Fruit fly (Drosophila melanogaster) whole organism, embryonic: Measurements from ENCODE around the gene CG43085.

Experiments
- B-H1 ChIP-seq: fragments of 200-800 bp; sonication (Bioruptor generic); IDR thresholded peaks from 3 replicates; pipeline ENCODE4 v1.3.6; 2022; ENCODE audit warnings: missing biosample characterization, missing genetic modification characterization
- CG10209 ChIP-seq: fragments of 200-800 bp; sonication (Bioruptor generic); optimal IDR thresholded peaks from 3 replicates; lab custom pipeline; 2017; ENCODE audit warnings: missing biosample characterization, mild to moderate bottlenecking, missing genetic modification characterization, missing genetic modification reagents
- CG11504 ChIP-seq: fragments of 200-800 bp; sonication (Bioruptor generic); optimal IDR thresholded peaks from 3 replicates; lab custom pipeline; 2019; ENCODE audit warnings: missing biosample characterization, mild to moderate bottlenecking, missing genetic modification characterization, moderate library complexity
- CG11695 ChIP-seq: fragments of 200-800 bp; sonication (Bioruptor generic); IDR thresholded peaks from 3 replicates; pipeline ENCODE4 v1.3.6; 2022; ENCODE audit warnings: missing biosample characterization, missing genetic modification characterization
- CG12744 ChIP-seq: fragments of 200-800 bp; sonication (Bioruptor generic); optimal IDR thresholded peaks from 2 replicates; lab custom pipeline; 2016; ENCODE audit warnings: missing biosample characterization, missing genetic modification characterization
- CG12769 ChIP-seq: fragments of 200-800 bp; sonication (Bioruptor generic); optimal IDR thresholded peaks from 2 replicates; lab custom pipeline; 2019; ENCODE audit warnings: missing biosample characterization, mild to moderate bottlenecking, missing genetic modification characterization, moderate library complexity
- CG13775 ChIP-seq: fragments of 200-800 bp; sonication (Bioruptor generic); optimal IDR thresholded peaks from 3 replicates; lab custom pipeline; 2017; ENCODE audit warnings: missing biosample characterization, mild to moderate bottlenecking, missing genetic modification characterization
- CG14050 ChIP-seq: fragments of 200-800 bp; sonication (Bioruptor generic); IDR thresholded peaks from 3 replicates; pipeline ENCODE4 v1.3.6; 2022; ENCODE audit warnings: missing biosample characterization, missing genetic modification characterization
- CG14710 ChIP-seq: fragments of 200-800 bp; sonication (Bioruptor generic); optimal IDR thresholded peaks from 3 replicates; lab custom pipeline; 2019; ENCODE audit warnings: missing biosample characterization, mild to moderate bottlenecking, missing genetic modification characterization, moderate library complexity
- CG14965 ChIP-seq: fragments of 200-800 bp; sonication (Bioruptor generic); optimal IDR thresholded peaks from 2 replicates; lab custom pipeline; 2016; ENCODE audit warnings: missing biosample characterization, missing genetic modification characterization, borderline replicate concordance
- CG17186 ChIP-seq: fragments of 200-800 bp; sonication (Bioruptor generic); optimal IDR thresholded peaks from 3 replicates; lab custom pipeline; 2017; ENCODE audit warnings: missing biosample characterization, missing genetic modification reagents, missing genetic modification characterization
- CG18599 ChIP-seq: fragments of 200-800 bp; sonication (Bioruptor generic); optimal IDR thresholded peaks from 3 replicates; lab custom pipeline; 2017; ENCODE audit warnings: missing biosample characterization, missing genetic modification characterization, mild to moderate bottlenecking, moderate library complexity, missing genetic modification reagents
- CG18764 ChIP-seq: fragments of 200-800 bp; sonication (Bioruptor generic); optimal IDR thresholded peaks from 3 replicates; lab custom pipeline; 2016; ENCODE audit warnings: missing biosample characterization, missing genetic modification characterization
- CG2129 ChIP-seq: fragments of 200-800 bp; sonication (Bioruptor generic); IDR thresholded peaks from 2 replicates; pipeline ENCODE4 v1.3.6; 2022; ENCODE audit warnings: missing biosample characterization, missing genetic modification characterization; ENCODE audit not compliant: partially characterized antibody
- CG31388 ChIP-seq: fragments of 200-800 bp; sonication (Bioruptor generic); optimal IDR thresholded peaks from 2 replicates; lab custom pipeline; 2016; ENCODE audit warnings: missing biosample characterization, missing genetic modification characterization
- CG32767 ChIP-seq: fragments of 200-800 bp; sonication (Bioruptor generic); IDR thresholded peaks from 2 replicates; pipeline ENCODE4 v1.3.6; 2022; ENCODE audit warnings: missing biosample characterization, missing genetic modification characterization
- CG3838 ChIP-seq: fragments of 200-800 bp; sonication (Bioruptor generic); optimal IDR thresholded peaks from 3 replicates; lab custom pipeline; 2016; ENCODE audit warnings: missing biosample characterization, missing genetic modification characterization
- CG5245 ChIP-seq: fragments of 200-800 bp; sonication (Bioruptor generic); optimal IDR thresholded peaks from 3 replicates; lab custom pipeline; 2016; ENCODE audit warnings: missing biosample characterization, missing genetic modification characterization
- CG7357 ChIP-seq: fragments of 200-800 bp; sonication (Bioruptor generic); IDR thresholded peaks from 3 replicates; pipeline ENCODE4 v1.3.6; 2022; ENCODE audit warnings: missing biosample characterization, missing genetic modification characterization
- CG8290 ChIP-seq, 3 experiments: fragments of 200-800 bp; sonication (Bioruptor generic); optimal IDR thresholded peaks; 2 replicates each; lab custom pipeline; 2016 to 2019; ENCODE audit warnings: missing biosample characterization in 3 of 3, missing genetic modification characterization in 3 of 3, mild to moderate bottlenecking in 2 of 3, moderate library complexity in 1 of 3
- CG8388 ChIP-seq: fragments of 200-800 bp; sonication (Bioruptor generic); optimal IDR thresholded peaks from 2 replicates; lab custom pipeline; 2019; ENCODE audit warnings: missing biosample characterization, mild to moderate bottlenecking, missing genetic modification characterization, moderate library complexity
- CG8478 ChIP-seq: fragments of >200 bp; optimal IDR thresholded peaks from 2 replicates; lab custom pipeline; 2018
- CG8765 ChIP-seq: fragments of 200-800 bp; sonication (Bioruptor generic); IDR thresholded peaks from 2 replicates; pipeline ENCODE4 v1.3.6; 2022; ENCODE audit warnings: missing biosample characterization, missing genetic modification characterization
- CG9437 ChIP-seq: fragments of 200-800 bp; sonication (Bioruptor generic); optimal IDR thresholded peaks from 2 replicates; lab custom pipeline; 2018; ENCODE audit warnings: missing biosample characterization, mild to moderate bottlenecking, missing genetic modification characterization
- Fer1 ChIP-seq: fragments of 200-800 bp; sonication (Bioruptor generic); optimal IDR thresholded peaks from 2 replicates; lab custom pipeline; 2017; ENCODE audit warnings: missing biosample characterization, mild to moderate bottlenecking, missing genetic modification characterization
- H15 ChIP-seq: fragments of 200-800 bp; sonication (Bioruptor generic); IDR thresholded peaks from 3 replicates; pipeline ENCODE4 v1.3.6; 2022; ENCODE audit warnings: missing biosample characterization, missing genetic modification characterization
- HHEX ChIP-seq: fragments of 200-800 bp; sonication (Bioruptor generic); optimal IDR thresholded peaks from 3 replicates; lab custom pipeline; 2017; ENCODE audit warnings: missing biosample characterization, mild to moderate bottlenecking, missing genetic modification characterization, missing genetic modification reagents
- Kr ChIP-seq: fragments of 200-800 bp; sonication (Bioruptor generic); optimal IDR thresholded peaks from 2 replicates; lab custom pipeline; 2017; ENCODE audit warnings: missing biosample characterization, mild to moderate bottlenecking, missing genetic modification characterization
- Med ChIP-seq: fragments of 200-800 bp; sonication (Bioruptor generic); peaks from one replicate; lab custom pipeline; 2016; ENCODE audit warnings: missing biosample characterization, missing genetic modification characterization, mild to moderate bottlenecking, inconsistent platforms, moderate library complexity
- NfI ChIP-seq: fragments of 200-800 bp; sonication (Bioruptor generic); optimal IDR thresholded peaks from 3 replicates; lab custom pipeline; 2018; ENCODE audit warnings: missing biosample characterization, mild to moderate bottlenecking, missing genetic modification characterization, moderate library complexity
- Sry-δ ChIP-seq: fragments of 200-800 bp; sonication (Bioruptor generic); optimal IDR thresholded peaks from 2 replicates; lab custom pipeline; 2016; ENCODE audit warnings: missing biosample characterization, missing genetic modification characterization
- Stat92E ChIP-seq, 3 experiments: fragments of >200 bp in 2 of 3; fragments of 200-800 bp in 1 of 3; sonication (Bioruptor generic) in 1 of 3; optimal IDR thresholded peaks; 2 replicates each; lab custom pipeline; 2017 to 2019; ENCODE audit warnings: missing biosample characterization in 3 of 3, missing genetic modification characterization in 3 of 3, mild to moderate bottlenecking in 1 of 3, moderate library complexity in 1 of 3
- Xbp1 ChIP-seq: fragments of 200-800 bp; sonication (Bioruptor generic); optimal IDR thresholded peaks from 3 replicates; lab custom pipeline; 2016; ENCODE audit warnings: missing biosample characterization, mild to moderate bottlenecking, missing genetic modification characterization
- ato ChIP-seq: fragments of 200-800 bp; sonication (Bioruptor generic); IDR thresholded peaks from 2 replicates; pipeline ENCODE4 v1.3.6; 2022; ENCODE audit warnings: missing biosample characterization, missing genetic modification characterization; ENCODE audit not compliant: partially characterized antibody
- br ChIP-seq: fragments of >200 bp; optimal IDR thresholded peaks from 2 replicates; lab custom pipeline; 2017
- grn ChIP-seq: fragments of 200-800 bp; sonication (Bioruptor generic); optimal IDR thresholded peaks from 3 replicates; lab custom pipeline; 2017; ENCODE audit warnings: missing biosample characterization, missing genetic modification characterization
- h ChIP-seq: fragments of >200 bp; optimal IDR thresholded peaks from 2 replicates; lab custom pipeline; 2017
- inv ChIP-seq: fragments of 200-800 bp; sonication (Bioruptor generic); IDR thresholded peaks from 2 replicates; pipeline ENCODE4 v1.3.6; 2022; ENCODE audit warnings: missing biosample characterization, missing genetic modification characterization; ENCODE audit not compliant: partially characterized antibody
- jumu ChIP-seq: fragments of 200-800 bp; sonication (Bioruptor generic); optimal IDR thresholded peaks from 3 replicates; lab custom pipeline; 2016; ENCODE audit warnings: missing biosample characterization, missing genetic modification characterization
- org-1 ChIP-seq: fragments of 200-800 bp; sonication (Bioruptor generic); optimal IDR thresholded peaks from 2 replicates; lab custom pipeline; 2017; ENCODE audit warnings: missing biosample characterization, missing genetic modification characterization
- pan ChIP-seq, 4 experiments: fragments of >200 bp in 3 of 4; fragments of 200-800 bp in 1 of 4; sonication (Bioruptor generic) in 1 of 4; optimal IDR thresholded peaks in 3 of 4; IDR thresholded peaks in 1 of 4; 2 replicates each; pipeline versions ENCODE4 v1.3.6 to Lab custom; 2017 to 2022; ENCODE audit warnings: missing biosample characterization in 2 of 4, missing genetic modification characterization in 2 of 4, mixed read lengths in 1 of 4
- phol ChIP-seq: fragments of 200-800 bp; sonication (Bioruptor generic); optimal IDR thresholded peaks from 3 replicates; lab custom pipeline; 2018; ENCODE audit warnings: missing biosample characterization, mild to moderate bottlenecking, missing genetic modification characterization, moderate library complexity
- rib ChIP-seq: fragments of 200-800 bp; sonication (Bioruptor generic); IDR thresholded peaks from 2 replicates; pipeline ENCODE4 v1.3.6; 2022; ENCODE audit warnings: missing biosample characterization, missing genetic modification characterization
- sd ChIP-seq: fragments of 200-800 bp; sonication (Bioruptor generic); optimal IDR thresholded peaks from 3 replicates; lab custom pipeline; 2018; ENCODE audit warnings: missing biosample characterization, mild to moderate bottlenecking, missing genetic modification characterization, moderate library complexity
- stc ChIP-seq: fragments of 200-800 bp; sonication (Bioruptor generic); IDR thresholded peaks from 2 replicates; pipeline ENCODE4 v1.3.6; 2022; ENCODE audit warnings: missing biosample characterization, missing genetic modification characterization
- tio ChIP-seq: fragments of 200-800 bp; sonication (Bioruptor generic); optimal IDR thresholded peaks from 2 replicates; lab custom pipeline; 2017; ENCODE audit warnings: missing biosample characterization, missing genetic modification characterization, inconsistent platforms
- vfl ChIP-seq: fragments of 200-800 bp; sonication (Bioruptor generic); optimal IDR thresholded peaks from 2 replicates; lab custom pipeline; 2016; ENCODE audit warnings: missing biosample characterization, missing genetic modification characterization
- vnd ChIP-seq: fragments of 200-800 bp; sonication (Bioruptor generic); IDR thresholded peaks from 3 replicates; pipeline ENCODE4 v1.3.6; 2022; ENCODE audit warnings: missing biosample characterization, missing genetic modification characterization; ENCODE audit not compliant: partially characterized antibody

CG43085 gene

DNA sequence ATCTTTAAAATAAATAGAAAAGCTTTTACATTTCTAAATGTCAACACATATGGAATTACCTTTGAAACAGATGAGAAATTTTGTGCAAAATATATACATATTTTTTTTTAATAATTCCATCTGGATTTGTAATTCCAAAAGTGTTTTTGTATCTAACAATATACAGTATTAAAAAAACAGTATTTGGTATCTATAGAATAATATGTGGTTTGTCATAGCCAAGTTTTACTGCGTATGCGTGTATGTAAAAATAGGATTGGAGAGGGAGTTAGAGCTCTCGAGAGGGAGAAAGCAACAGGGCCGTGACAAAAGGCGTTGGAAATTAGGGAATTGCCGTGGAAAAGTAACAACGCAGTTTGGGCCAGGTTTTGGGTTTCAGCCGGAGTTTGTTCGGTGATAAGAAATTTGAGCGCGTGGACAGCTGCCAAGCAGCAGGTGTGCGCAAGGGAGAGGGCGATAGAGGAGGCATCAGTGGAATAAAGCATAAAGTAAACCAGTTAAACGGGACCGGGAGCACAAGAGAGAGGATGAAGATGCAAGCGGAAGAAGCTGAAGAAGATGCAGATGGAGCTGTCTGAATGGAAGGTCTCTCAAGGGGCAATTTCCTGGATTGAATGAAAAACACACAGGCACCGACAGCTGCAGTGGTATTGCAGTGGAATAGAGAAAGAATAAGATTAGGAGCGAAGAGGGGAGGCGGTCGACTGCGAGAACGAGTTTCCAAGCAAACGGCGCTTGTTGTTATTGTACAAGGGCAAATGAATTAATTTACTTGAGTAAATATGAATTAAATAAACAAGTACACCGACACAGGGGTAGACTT is 6.6 kb upstream of the CG43085 start (continued):
- TF ChIP-seq CG11695 (GFP tag; lab: Robert Waterston, UW) (peak; percentile 76), Xbp1 (GFP tag; lab: Kevin White, UChicago) (no peak), Kr (peak; percentile 71), vnd (GFP tag; lab: Robert Waterston, UW) (no peak), CG17186 (GFP tag; lab: Kevin White, UChicago) (no peak), Fer1 (peak; percentile 76), sd (no peak), CG12744 (GFP tag; lab: Kevin White, UChicago) (no peak), NfI (GFP tag; lab: Kevin White, UChicago) (no peak), h (lab: Kevin White, UChicago) (no peak), inv (no peak), Med (GFP tag; lab: Kevin White, UChicago) (peak; percentile 74), CG14965 (GFP tag; lab: Kevin White, UChicago) (peak; percentile 29), grn (no peak), CG12769 (tag; lab: Kevin White, UChicago) (peak; percentile 66), br (no peak), HHEX (GFP tag; lab: Kevin White, UChicago) (peak; percentile 33), org-1 (GFP tag; lab: Kevin White, UChicago) (no peak), CG31388 (GFP tag; lab: Kevin White, UChicago) (no peak), Stat92E (GFP tag; optimal IDR thresholded peaks at IDR 0.05; lab: Kevin White, UChicago) (no peak), CG10209 (GFP tag; lab: Kevin White, UChicago) (no peak), CG8388 (no peak), CG18599 (GFP tag; lab: Kevin White, UChicago) (peak; percentile 86), rib (GFP tag; lab: Robert Waterston, UW) (peak; percentile 91), CG5245 (GFP tag; lab: Kevin White, UChicago) (peak; percentile 29), CG9437 (GFP tag; lab: Kevin White, UChicago) (no peak), CG14710 (tag; lab: Kevin White, UChicago) (peak; percentile 47), CG11504 (tag; lab: Kevin White, UChicago) (peak; percentile 55), tio (no peak), Sry-δ (GFP tag; lab: Kevin White, UChicago) (no peak), vfl (peak; percentile 15), H15 (GFP tag; lab: Robert Waterston, UW) (peak; percentile 64), CG7357 (GFP tag; lab: Robert Waterston, UW) (0 out of 3 replicates have a peak, but pooled peaks have one; percentile 6), B-H1 (GFP tag; lab: Robert Waterston, UW) (peak; percentile 52; the same call in 1 of the 3 replicates), jumu (GFP tag; lab: Kevin White, UChicago) (peak; percentile 65), CG14050 (GFP tag; lab: Robert Waterston, UW) (no peak), pan (optimal IDR thresholded peaks at IDR 0.05; lab: Kevin White, UChicago) (no peak), pan (GFP tag; optimal IDR thresholded peaks at IDR 0.05 in 1 of 2, IDR thresholded peaks at IDR 0.05 in 1 of 2) (peak in 1 of 2 experiments; percentile 79), ato (GFP tag; lab: Robert Waterston, UW) (no peak), CG8478 (lab: Kevin White, UChicago) (no peak), CG8765 (GFP tag; lab: Robert Waterston, UW) (no peak), CG8290 (GFP tag; optimal IDR thresholded peaks at IDR 0.05; lab: Kevin White, UChicago) (peak; percentile 7), CG8290 (tag; optimal IDR thresholded peaks at IDR 0.05; lab: Kevin White, UChicago) (peak in 1 of 2 experiments; percentile 17), stc (GFP tag; lab: Robert Waterston, UW) (peak; percentile 61), phol (peak; percentile 29), CG13775 (GFP tag; lab: Kevin White, UChicago) (no peak), CG2129 (GFP tag; lab: Robert Waterston, UW) (no peak), CG32767 (no peak), CG18764 (GFP tag; lab: Kevin White, UChicago) (peak; percentile 44), CG3838 (no peak)
